ENCODE assay signal across 5 fruit fly cellular contexts in genomic region chr2L:18590100-18590941, dm6.
TF ChIP-seq lines count a peak whose summit lies in the region.

Gene Pde11, minus strand, starts transcription at chr2L:18590342.
Gene CG15160, plus strand, starts transcription at chr2L:18590891.

- TF ChIP-seq CTCF in whole organism, embryonic (GFP tag; optimal IDR thresholded peaks at IDR 0.05; lab: Kevin White, UChicago) = peak; percentile 44

TF ChIP-seq in whole organism, adult, 20 proteins besides CTCF, POLR2A, EP300 and RAD21:
- peak; percentile 55 for TF ChIP-seq Mnt (GFP tag; optimal IDR thresholded peaks at IDR 0.05; lab: Kevin White, UChicago)
- peak; percentile 26 for TF ChIP-seq Hr96 (GFP tag; optimal IDR thresholded peaks at IDR 0.05; lab: Kevin White, UChicago)
- peak; percentile 12 for TF ChIP-seq CG11617 (GFP tag; optimal IDR thresholded peaks at IDR 0.05; lab: Kevin White, UChicago)
- TF ChIP-seq CG1620 (GFP tag; optimal IDR thresholded peaks at IDR 0.05; lab: Kevin White, UChicago) = no peak
- TF ChIP-seq Crg-1 (GFP tag; optimal IDR thresholded peaks at IDR 0.05; lab: Kevin White, UChicago) = peak; percentile 24
- TF ChIP-seq pad (GFP tag; optimal IDR thresholded peaks at IDR 0.05; lab: Kevin White, UChicago) = peak; percentile 19
- TF ChIP-seq CG7101 (tag; optimal IDR thresholded peaks at IDR 0.05; lab: Kevin White, UChicago) = peak; percentile 7
- no peak for TF ChIP-seq CG7045 (GFP tag; optimal IDR thresholded peaks at IDR 0.05; lab: Kevin White, UChicago)
- TF ChIP-seq toe (GFP tag; optimal IDR thresholded peaks at IDR 0.05; lab: Kevin White, UChicago) = peak; percentile 52
- TF ChIP-seq Clk (GFP tag; optimal IDR thresholded peaks at IDR 0.05; lab: Kevin White, UChicago) = no peak
TF ChIP-seq in whole organism, adult: peak in this region for 7.

TF ChIP-seq in whole organism, embryonic, 481 proteins besides CTCF, POLR2A, EP300 and RAD21 (continues in another document):
- TF ChIP-seq CG9609 (GFP tag; optimal IDR thresholded peaks at IDR 0.05; lab: Kevin White, UChicago) (no peak), dysf (GFP tag; IDR thresholded peaks at IDR 0.05; lab: Robert Waterston, UW) (0 out of 3 replicates have a peak, but pooled peaks have one; percentile 24), bigmax (GFP tag; optimal IDR thresholded peaks at IDR 0.05; lab: Kevin White, UChicago) (no peak), ind (GFP tag; optimal IDR thresholded peaks at IDR 0.05; lab: Kevin White, UChicago) (peak; percentile 21), Rfx (GFP tag; IDR thresholded peaks at IDR 0.05; lab: Robert Waterston, UW) (peak; percentile 72), CG9797 (GFP tag; optimal IDR thresholded peaks at IDR 0.05; lab: Kevin White, UChicago) (peak; percentile 50), CG6689 (GFP tag; IDR thresholded peaks at IDR 0.05; lab: Robert Waterston, UW) (no peak), pzg (GFP tag; optimal IDR thresholded peaks at IDR 0.05; lab: Kevin White, UChicago) (peak; percentile 90), pho (GFP tag; optimal IDR thresholded peaks at IDR 0.05; lab: Kevin White, UChicago) (peak; percentile 56), CG3995 (GFP tag; optimal IDR thresholded peaks at IDR 0.05; lab: Kevin White, UChicago) (peak; percentile 8), Dref (GFP tag; IDR thresholded peaks at IDR 0.05; lab: Robert Waterston, UW) (peak; percentile 88), CG2199 (GFP tag; IDR thresholded peaks at IDR 0.05; lab: Robert Waterston, UW) (peak; percentile 66; the same call in 1 of the 3 replicates), Hsf (GFP tag; optimal IDR thresholded peaks at IDR 0.05; lab: Kevin White, UChicago) (peak; percentile 33), CG12659 (GFP tag; optimal IDR thresholded peaks at IDR 0.05; lab: Kevin White, UChicago) (peak; percentile 70), Ets65A (GFP tag; lab: Kevin White, UChicago) (peak; percentile 79), CG10147 (GFP tag; optimal IDR thresholded peaks at IDR 0.05; lab: Kevin White, UChicago) (no peak), CHES-1-like (GFP tag; optimal IDR thresholded peaks at IDR 0.05; lab: Kevin White, UChicago) (peak; percentile 18), C15 (GFP tag; IDR thresholded peaks at IDR 0.05; lab: Robert Waterston, UW) (0 out of 3 replicates have a peak, but pooled peaks have one; percentile 7), CG15514 (GFP tag; optimal IDR thresholded peaks at IDR 0.05; lab: Kevin White, UChicago) (peak; percentile 75), Bteb2 (GFP tag; optimal IDR thresholded peaks at IDR 0.05; lab: Kevin White, UChicago) (no peak)

TF ChIP-seq in whole organism, prepupa, 60 proteins besides CTCF, POLR2A, EP300 and RAD21:
- TF ChIP-seq CG10631 (GFP tag; optimal IDR thresholded peaks at IDR 0.05; lab: Kevin White, UChicago) (no peak), Sox14 (GFP tag; optimal IDR thresholded peaks at IDR 0.05; lab: Kevin White, UChicago) (peak; percentile 22), pdm3 (GFP tag; optimal IDR thresholded peaks at IDR 0.05; lab: Kevin White, UChicago) (no peak), net (GFP tag; optimal IDR thresholded peaks at IDR 0.05; lab: Kevin White, UChicago) (no peak), Eip78C (GFP tag; lab: Kevin White, UChicago) (no peak), Met (GFP tag; optimal IDR thresholded peaks at IDR 0.05; lab: Kevin White, UChicago) (no peak), CG3032 (tag; optimal IDR thresholded peaks at IDR 0.05; lab: Kevin White, UChicago) (peak; percentile 17), Eip93F (GFP tag; optimal IDR thresholded peaks at IDR 0.05; lab: Kevin White, UChicago) (no peak), Hr4 (GFP tag; optimal IDR thresholded peaks at IDR 0.05; lab: Kevin White, UChicago) (peak; percentile 32), CG7368 (GFP tag; optimal IDR thresholded peaks at IDR 0.05; lab: Kevin White, UChicago) (no peak), CG31627 (GFP tag; optimal IDR thresholded peaks at IDR 0.05; lab: Kevin White, UChicago) (peak; percentile 46), cyc (GFP tag; optimal IDR thresholded peaks at IDR 0.05; lab: Kevin White, UChicago) (peak; percentile 20), CG4318 (GFP tag; optimal IDR thresholded peaks at IDR 0.05; lab: Kevin White, UChicago) (no peak), lz (GFP tag; optimal IDR thresholded peaks at IDR 0.05; lab: Kevin White, UChicago) (peak; percentile 16), esn (GFP tag; optimal IDR thresholded peaks at IDR 0.05; lab: Kevin White, UChicago) (peak; percentile 37)

TF ChIP-seq in whole organism, pupa, 21 proteins besides CTCF, POLR2A, EP300 and RAD21:
- no peak for TF ChIP-seq CG12605 (GFP tag; IDR thresholded peaks at IDR 0.05; lab: Robert Waterston, UW)
- no peak for TF ChIP-seq CG10348 (GFP tag; IDR thresholded peaks at IDR 0.05; lab: Robert Waterston, UW)
- TF ChIP-seq CG17806 (tag; optimal IDR thresholded peaks at IDR 0.05; lab: Kevin White, UChicago) = no peak
- TF ChIP-seq fd96Ca (GFP tag; IDR thresholded peaks at IDR 0.05; lab: Robert Waterston, UW) = peak; percentile 63; the same call in 2 of the 3 replicates
- TF ChIP-seq D1 (tag; optimal IDR thresholded peaks at IDR 0.05; lab: Kevin White, UChicago) = no peak
- no peak for TF ChIP-seq CG4496 (GFP tag; IDR thresholded peaks at IDR 0.05; lab: Robert Waterston, UW)
TF ChIP-seq in whole organism, pupa: peak in this region for 1.

TF ChIP-seq in whole organism, wandering third instar larva, 38 proteins besides CTCF, POLR2A, EP300 and RAD21:
- TF ChIP-seq Dif (GFP tag; optimal IDR thresholded peaks at IDR 0.05; lab: Kevin White, UChicago; ENCODE audit: partially characterized antibody) (no peak), CG32264 (GFP tag; optimal IDR thresholded peaks at IDR 0.05; lab: Kevin White, UChicago) (no peak), sage (GFP tag; optimal IDR thresholded peaks at IDR 0.05; lab: Kevin White, UChicago) (no peak), Sp1 (GFP tag; optimal IDR thresholded peaks at IDR 0.05; lab: Kevin White, UChicago) (no peak), tai (GFP tag; optimal IDR thresholded peaks at IDR 0.05; lab: Kevin White, UChicago) (peak; percentile 65), Hr83 (GFP tag; optimal IDR thresholded peaks at IDR 0.05; lab: Kevin White, UChicago; ENCODE audit: poor library complexity, severe bottlenecking) (peak; percentile 65), dsf (GFP tag; optimal IDR thresholded peaks at IDR 0.05; lab: Kevin White, UChicago; ENCODE audit: borderline replicate concordance) (peak; percentile 57), Myc (optimal IDR thresholded peaks at IDR 0.05; lab: Kevin White, UChicago) (no peak), usp (GFP tag; optimal IDR thresholded peaks at IDR 0.05; lab: Kevin White, UChicago) (no peak), pan (optimal IDR thresholded peaks at IDR 0.05; lab: Kevin White, UChicago) (no peak), Jra (GFP tag; optimal IDR thresholded peaks at IDR 0.05; lab: Kevin White, UChicago) (peak; percentile 48), jim (GFP tag; optimal IDR thresholded peaks at IDR 0.05; lab: Kevin White, UChicago) (no peak), Rel (GFP tag; optimal IDR thresholded peaks at IDR 0.05; lab: Kevin White, UChicago) (no peak), Rel (tag; optimal IDR thresholded peaks at IDR 0.05; lab: Kevin White, UChicago) (no peak), br (GFP tag; optimal IDR thresholded peaks at IDR 0.05; lab: Kevin White, UChicago) (no peak), CG9705 (GFP tag; optimal IDR thresholded peaks at IDR 0.05; lab: Kevin White, UChicago) (peak; percentile 38), dl (GFP tag; optimal IDR thresholded peaks at IDR 0.05; lab: Kevin White, UChicago; ENCODE audit: insufficient read depth in 1 of 2, partially characterized antibody in 2 of 2) (no peak), Mio (GFP tag; optimal IDR thresholded peaks at IDR 0.05; lab: Kevin White, UChicago) (no peak), lola (GFP tag; optimal IDR thresholded peaks at IDR 0.05; lab: Kevin White, UChicago) (no peak), Hnf4 (GFP tag; optimal IDR thresholded peaks at IDR 0.05; lab: Kevin White, UChicago) (peak; percentile 57), dmrt93B (GFP tag; optimal IDR thresholded peaks at IDR 0.05; lab: Kevin White, UChicago) (peak; percentile 31), Abd-B (GFP tag; optimal IDR thresholded peaks at IDR 0.05; lab: Kevin White, UChicago) (no peak), woc (GFP tag; optimal IDR thresholded peaks at IDR 0.05; lab: Kevin White, UChicago) (no peak), Dfd (GFP tag; optimal IDR thresholded peaks at IDR 0.05; lab: Kevin White, UChicago) (no peak), h (GFP tag; optimal IDR thresholded peaks at IDR 0.05; lab: Kevin White, UChicago) (no peak), sv (GFP tag; optimal IDR thresholded peaks at IDR 0.05; lab: Kevin White, UChicago) (peak; percentile 21), ey (GFP tag; optimal IDR thresholded peaks at IDR 0.05; lab: Kevin White, UChicago) (no peak), CrebA (GFP tag; optimal IDR thresholded peaks at IDR 0.05; lab: Kevin White, UChicago; ENCODE audit: borderline replicate concordance) (no peak), HLH106 (tag; optimal IDR thresholded peaks at IDR 0.05; lab: Kevin White, UChicago) (no peak), rgr (GFP tag; optimal IDR thresholded peaks at IDR 0.05; lab: Kevin White, UChicago) (no peak), GATAd (GFP tag; optimal IDR thresholded peaks at IDR 0.05; lab: Kevin White, UChicago) (no peak), brk (GFP tag; optimal IDR thresholded peaks at IDR 0.05; lab: Kevin White, UChicago) (no peak), Vsx2 (GFP tag; optimal IDR thresholded peaks at IDR 0.05; lab: Kevin White, UChicago; ENCODE audit: partially characterized antibody) (no peak), Hr78 (GFP tag; optimal IDR thresholded peaks at IDR 0.05; lab: Kevin White, UChicago) (no peak), OdsH (GFP tag; optimal IDR thresholded peaks at IDR 0.05; lab: Kevin White, UChicago) (no peak), N (GFP tag; optimal IDR thresholded peaks at IDR 0.05; lab: Kevin White, UChicago) (no peak), psq (GFP tag; optimal IDR thresholded peaks at IDR 0.05; lab: Kevin White, UChicago) (no peak), fru (GFP tag; optimal IDR thresholded peaks at IDR 0.05; lab: Kevin White, UChicago) (no peak), foxo (GFP tag; optimal IDR thresholded peaks at IDR 0.05; lab: Kevin White, UChicago) (no peak)
